Fruit fly (Drosophila melanogaster) whole organism, embryonic: ENCODE results near the gene Lamtor3.

ENCODE experiments used
- CG13296 ChIP-seq: fragments of 200-800 bp; sonication (Bioruptor generic); optimal IDR thresholded peaks from 3 replicates; lab custom pipeline; 2018; ENCODE audit warnings: missing biosample characterization, mild to moderate bottlenecking, missing genetic modification characterization
- CG6254 ChIP-seq: fragments of 200-800 bp; sonication (Bioruptor generic); optimal IDR thresholded peaks from 3 replicates; lab custom pipeline; 2017; ENCODE audit warnings: mild to moderate bottlenecking, missing biosample characterization, missing genetic modification reagents, missing genetic modification characterization
- CG8924 ChIP-seq: fragments of 200-800 bp; optimal IDR thresholded peaks from 3 replicates; lab custom pipeline; 2019; ENCODE audit warnings: missing biosample characterization, mild to moderate bottlenecking, missing genetic modification characterization, moderate library complexity
- Lpt ChIP-seq: fragments of >200 bp; optimal IDR thresholded peaks from 2 replicates; lab custom pipeline; 2018; ENCODE audit warnings: missing biosample characterization, missing genetic modification characterization
- dm ChIP-seq: fragments of 200-800 bp; sonication (Bioruptor generic); optimal IDR thresholded peaks from 3 replicates; lab custom pipeline; 2016; ENCODE audit warnings: missing biosample characterization, missing genetic modification characterization
- tap ChIP-seq: fragments of 200-800 bp; optimal IDR thresholded peaks from 3 replicates; lab custom pipeline; 2019; ENCODE audit warnings: missing biosample characterization, mild to moderate bottlenecking, missing genetic modification characterization, moderate library complexity

- TF ChIP-seq Lpt (GFP tag; lab: Kevin White, UChicago) (no peak), CG8924 (no peak), tap (tag; lab: Kevin White, UChicago) (no peak), dm (GFP tag; lab: Kevin White, UChicago) (no peak), CG13296 (no peak), CG6254 (GFP tag; lab: Kevin White, UChicago) (no peak)
These were observed 25.2 kb upstream of the Lamtor3 start, which contains the start of gene SPH93 for dm6 chr2L:17455823-17456222.
